Worm (Caenorhabditis elegans) whole organism, L2 larva: Measurements from ENCODE around the gene memi-2.

ENCODE experiments used
- ceh-82 ChIP-seq: fragments of 150-350 bp; optimal IDR thresholded peaks from 2 replicates; lab custom pipeline; 2014; ENCODE audit warnings: missing biosample characterization, missing genetic modification characterization
- lin-13 ChIP-seq: fragments of 150-350 bp; optimal IDR thresholded peaks from 2 replicates; lab custom pipeline; 2014; ENCODE audit warnings: missing biosample characterization, missing genetic modification reagents, missing genetic modification characterization
- mbf-1 ChIP-seq: sonication (generic microtip); optimal IDR thresholded peaks from 2 replicates; lab custom pipeline; 2017; ENCODE audit warnings: missing biosample characterization, missing genetic modification characterization
- nhr-11 ChIP-seq: fragments of 150-350 bp; optimal IDR thresholded peaks from 2 replicates; lab custom pipeline; 2014; ENCODE audit warnings: missing biosample characterization, missing genetic modification characterization
- nhr-25 ChIP-seq: fragments of 150-350 bp; sonication (generic microtip); optimal IDR thresholded peaks from 3 replicates; lab custom pipeline; 2014; ENCODE audit warnings: missing biosample characterization, missing genetic modification characterization
- skn-1 ChIP-seq: sonication (generic microtip); optimal IDR thresholded peaks from 2 replicates; lab custom pipeline; 2017; ENCODE audit warnings: missing biosample characterization, missing genetic modification characterization
- snpc-4 ChIP-seq: fragments of 150-350 bp; optimal IDR thresholded peaks from 2 replicates; lab custom pipeline; 2014; ENCODE audit warnings: missing biosample characterization, missing genetic modification characterization

- TF ChIP-seq ceh-82 (tag; lab: Kevin White, UChicago) (no peak), nhr-11 (tag; lab: Kevin White, UChicago) (no peak), skn-1 (tag; lab: Kevin White, UChicago) (no peak), lin-13 (GFP tag; lab: Kevin White, UChicago) (no peak), mbf-1 (tag; lab: Kevin White, UChicago) (no peak), nhr-25 (tag; lab: Kevin White, UChicago) (no peak), snpc-4 (tag; lab: Kevin White, UChicago) (no peak)
Measured at ce11 chrIV:13392230-13392629, 8.1 kb downstream of the memi-2 start.
